Worm (Caenorhabditis elegans) whole organism, late embryonic: Measurements from ENCODE around the gene F27E5.5.

ENCODE experiments used
- ceh-24 ChIP-seq: sonication (generic microtip); optimal IDR thresholded peaks from 2 replicates; lab custom pipeline; 2016; ENCODE audit warnings: mild to moderate bottlenecking, missing genetic modification characterization, missing compliant biosample characterization
- fkh-10 ChIP-seq: fragments of 150-350 bp; optimal IDR thresholded peaks from 2 replicates; lab custom pipeline; 2014; ENCODE audit warnings: missing biosample characterization, missing genetic modification reagents, missing genetic modification characterization
- hlh-8 ChIP-seq: sonication (generic microtip); optimal IDR thresholded peaks from 2 replicates; lab custom pipeline; 2016; ENCODE audit warnings: missing genotype, missing genetic modification characterization, missing compliant biosample characterization
- pha-4 ChIP-seq: fragments of 150-350 bp; optimal IDR thresholded peaks from 2 replicates; lab custom pipeline; 2018; ENCODE audit warnings: missing biosample characterization, missing genetic modification reagents, missing genetic modification characterization
- ttx-3 ChIP-seq: sonication (generic microtip); optimal IDR thresholded peaks from 2 replicates; lab custom pipeline; 2016; ENCODE audit warnings: missing genetic modification reagents, missing genetic modification characterization, missing compliant biosample characterization
- unc-55 ChIP-seq: sonication (generic microtip); optimal IDR thresholded peaks from 2 replicates; lab custom pipeline; 2017; ENCODE audit warnings: missing biosample characterization, missing genetic modification reagents, missing genetic modification characterization

ce11 chrII:10147502-10147901, 15.8 kb upstream of the F27E5.5 start:
- TF ChIP-seq fkh-10: no peak
- no peak for TF ChIP-seq hlh-8 (tag; lab: Kevin White, UChicago)
- no peak for TF ChIP-seq ttx-3 (tag; lab: Kevin White, UChicago)
- TF ChIP-seq ceh-24 (tag; lab: Kevin White, UChicago): no peak
- TF ChIP-seq unc-55 (GFP tag; lab: Kevin White, UChicago): no peak
- TF ChIP-seq pha-4 (tag; lab: Kevin White, UChicago): no peak
